Worm (Caenorhabditis elegans): ENCODE data around the gene F56D5.3.

Gene F56D5.3

ce11 chrIV:9422408-9422807 lies 25.0 kb downstream of the F56D5.3 start, which contains the start of gene F56D5.9:
F56D5.9 (minus strand) TSS chrIV:9422508.
- no peak for TF ChIP-seq unc-62 (GFP tag; optimal IDR thresholded peaks at IDR 0.05)

- no peak for TF ChIP-seq unc-62 (GFP tag; optimal IDR thresholded peaks at IDR 0.05)
These were observed 25.7 kb downstream of the F56D5.3 start, which contains the start of gene srxa-2 for ce11 chrIV:9423095-9423494. srxa-2 (plus strand) TSS chrIV:9423395.

ce11 chrIV:9427959-9428358 lies 30.6 kb downstream of the F56D5.3 start, which contains the start of gene F59B8.1:
F59B8.1 (plus strand) TSS chrIV:9428259.
- no peak for TF ChIP-seq unc-62 (GFP tag; optimal IDR thresholded peaks at IDR 0.05)

- no peak for TF ChIP-seq unc-62 (GFP tag; optimal IDR thresholded peaks at IDR 0.05)
These were observed 34.9 kb downstream of the F56D5.3 start for ce11 chrIV:9432327-9432726.

ce11 chrIV:9438753-9439152 lies 41.4 kb downstream of the F56D5.3 start:
- TF ChIP-seq unc-62 (GFP tag; optimal IDR thresholded peaks at IDR 0.05) = no peak

- no peak for TF ChIP-seq unc-62 (GFP tag; optimal IDR thresholded peaks at IDR 0.05)
These were observed 43.5 kb downstream of the F56D5.3 start, which contains the start of gene idh-1 for ce11 chrIV:9440880-9441336. idh-1 (minus strand) TSS chrIV:9441107.

- TF ChIP-seq unc-62 (GFP tag; optimal IDR thresholded peaks at IDR 0.05) = no peak
These were observed 44.0 kb downstream of the F56D5.3 start for ce11 chrIV:9441391-9441790.

ce11 chrIV:9442106-9442532 lies 44.7 kb downstream of the F56D5.3 start:
- no peak for TF ChIP-seq unc-62 (GFP tag; optimal IDR thresholded peaks at IDR 0.05)

- no peak for TF ChIP-seq unc-62 (GFP tag; optimal IDR thresholded peaks at IDR 0.05)
These were observed 46.6 kb downstream of the F56D5.3 start, which contains the start of gene F38E11.9 for ce11 chrIV:9443940-9444339. F38E11.9 (minus strand) TSS chrIV:9444040.

- no peak for TF ChIP-seq unc-62 (GFP tag; optimal IDR thresholded peaks at IDR 0.05)
These were observed 47.1 kb downstream of the F56D5.3 start for ce11 chrIV:9444417-9445026.

ce11 chrIV:9445407-9445806 lies 48.0 kb downstream of the F56D5.3 start, which contains the start of gene hsp-12.3:
hsp-12.3 (minus strand) TSS chrIV:9445507.
- TF ChIP-seq unc-62 (GFP tag; optimal IDR thresholded peaks at IDR 0.05) = no peak

ce11 chrIV:9447209-9447608 lies 49.8 kb downstream of the F56D5.3 start, which contains the start of gene hsp-12.6:
hsp-12.6 (minus strand) TSS chrIV:9447228.
- no peak for TF ChIP-seq unc-62 (GFP tag; optimal IDR thresholded peaks at IDR 0.05)

- TF ChIP-seq unc-62 (GFP tag; optimal IDR thresholded peaks at IDR 0.05) = no peak
These were observed 53.0 kb downstream of the F56D5.3 start, which contains the start of gene cpin-1 for ce11 chrIV:9450375-9450774. cpin-1 (plus strand) TSS chrIV:9450675.

Data from whole organism, dauer.